Worm (Caenorhabditis elegans) whole organism, L4 larva: Measurements from ENCODE around the gene pars-1.

Source experiments
- nhr-11 ChIP-seq: fragments of 150-350 bp; optimal IDR thresholded peaks from 2 replicates; lab custom pipeline; 2014; ENCODE audit warnings: missing biosample characterization, missing genetic modification characterization
- nhr-25 ChIP-seq: sonication (generic microtip); optimal IDR thresholded peaks from 2 replicates; lab custom pipeline; 2017; ENCODE audit warnings: missing genetic modification characterization, mild to moderate bottlenecking, missing compliant biosample characterization, antibody characterized with exemption, moderate library complexity, borderline replicate concordance; ENCODE audit not compliant: insufficient read depth
- nhr-6 ChIP-seq: fragments of 150-350 bp; optimal IDR thresholded peaks from 2 replicates; lab custom pipeline; 2014; ENCODE audit warnings: missing biosample characterization, missing genetic modification characterization
- pha-4 ChIP-seq, 2 experiments: fragments of 150-350 bp in 1 of 2; fragments of 200-800 bp in 1 of 2; sonication (Bioruptor generic) in 1 of 2; IDR thresholded peaks in 1 of 2; optimal IDR thresholded peaks in 1 of 2; 2 replicates each; pipeline versions ENCODE4 v1.3.6 to Lab custom; 2014 to 2022; ENCODE audit warnings: missing genetic modification characterization in 2 of 2, missing genetic modification reagents in 2 of 2, missing biosample characterization in 1 of 2, missing compliant biosample characterization in 1 of 2

ce11 chrIII:7216226-7216625 lies 22.6 kb upstream of the pars-1 start, which contains the start of gene R151.1:
- TF ChIP-seq nhr-25 (no peak), nhr-11 (tag; lab: Kevin White, UChicago) (no peak), nhr-6 (tag; lab: Kevin White, UChicago) (no peak), pha-4 (GFP tag; IDR thresholded peaks at IDR 0.05; lab: Robert Waterston, UW) (no peak), pha-4 (tag; optimal IDR thresholded peaks at IDR 0.05; lab: Kevin White, UChicago) (no peak)
